Worm (Caenorhabditis elegans): Measurements from ENCODE around the gene hach-1.

hach-1 gene

ce11 chrIII:5552072-5552667 is 3.1 kb upstream of the hach-1 start, which contains the start of gene F09F7.6 (continued):
- TF ChIP-seq rcor-1 (GFP tag; IDR thresholded peaks at IDR 0.05) (no peak), ztf-18 (tag; optimal IDR thresholded peaks at IDR 0.05) (no peak), nhr-120 (GFP tag; IDR thresholded peaks at IDR 0.05) (no peak), ceh-27 (GFP tag; optimal IDR thresholded peaks at IDR 0.05) (no peak), ets-4 (GFP tag; optimal IDR thresholded peaks at IDR 0.05) (no peak), lin-40 (tag; optimal IDR thresholded peaks at IDR 0.05) (peak; percentile 57), Y67H2A.10 (GFP tag; conservative IDR thresholded peaks at IDR 0.05) (no peak), sea-2 (GFP tag; IDR thresholded peaks at IDR 0.05) (no peak), F49E8.2 (tag; optimal IDR thresholded peaks at IDR 0.05; ENCODE audit: insufficient read depth) (no peak), nfya-2 (GFP tag; IDR thresholded peaks at IDR 0.05) (no peak), attf-6 (GFP tag; IDR thresholded peaks at IDR 0.05) (no peak), zim-3 (tag; optimal IDR thresholded peaks at IDR 0.05) (no peak), unc-130 (GFP tag; optimal IDR thresholded peaks at IDR 0.05) (no peak), madf-3 (GFP tag; IDR thresholded peaks at IDR 0.05) (no peak), hmg-1.2 (GFP tag; IDR thresholded peaks at IDR 0.05) (peak; percentile 52), B0261.1 (tag; optimal IDR thresholded peaks at IDR 0.05) (no peak), dox-1 (GFP tag; IDR thresholded peaks at IDR 0.05) (peak; percentile 11; the same call in 1 of the 2 replicates), F39B2.1 (GFP tag; IDR thresholded peaks at IDR 0.05) (no peak), C06A6.2 (GFP tag; conservative IDR thresholded peaks at IDR 0.05) (0 out of 2 replicates have a peak, but pooled peaks have one; percentile 28), lin-35 (GFP tag; optimal IDR thresholded peaks at IDR 0.05) (peak in 1 of 3 experiments; percentile 12), lsl-1 (GFP tag; optimal IDR thresholded peaks at IDR 0.05) (no peak), fkh-3 (tag; optimal IDR thresholded peaks at IDR 0.05) (no peak), lag-1 (GFP tag; IDR thresholded peaks at IDR 0.05) (no peak), mxl-1 (tag; optimal IDR thresholded peaks at IDR 0.05) (no peak), let-607 (tag; optimal IDR thresholded peaks at IDR 0.05) (peak in 1 of 2 experiments; percentile 21), ama-1 (optimal IDR thresholded peaks at IDR 0.05) (peak; percentile 61), ama-1 (GFP tag; optimal IDR thresholded peaks at IDR 0.05) (no peak), hsf-1 (GFP tag; IDR thresholded peaks at IDR 0.05) (no peak), egl-44 (GFP tag; IDR thresholded peaks at IDR 0.05) (no peak), T07F8.4 (tag; optimal IDR thresholded peaks at IDR 0.05) (no peak), F10E7.11 (tag; optimal IDR thresholded peaks at IDR 0.05) (no peak), akir-1 (GFP tag; optimal IDR thresholded peaks at IDR 0.05) (no peak), lin-54 (GFP tag; optimal IDR thresholded peaks at IDR 0.05) (no peak), nhr-80 (tag; optimal IDR thresholded peaks at IDR 0.05) (peak; percentile 60), F52B5.7 (tag; optimal IDR thresholded peaks at IDR 0.05) (no peak), zfh-2 (GFP tag; conservative IDR thresholded peaks at IDR 0.05) (no peak), cebp-1 (GFP tag; IDR thresholded peaks at IDR 0.05) (no peak), cebp-1 (tag; optimal IDR thresholded peaks at IDR 0.05) (peak; percentile 59), aptf-3 (GFP tag; IDR thresholded peaks at IDR 0.05) (no peak), somi-1 (GFP tag; optimal IDR thresholded peaks at IDR 0.05) (peak; percentile 64), ceh-40 (GFP tag; IDR thresholded peaks at IDR 0.05) (no peak), sptf-2 (GFP tag; optimal IDR thresholded peaks at IDR 0.05) (no peak), ztf-28 (GFP tag; IDR thresholded peaks at IDR 0.05) (no peak)
